Worm (Caenorhabditis elegans) whole organism, early embryonic: ENCODE measurements around the gene mrpl-40.

Source experiments
- ama-1 ChIP-seq: fragments of 150-350 bp; optimal IDR thresholded peaks from 2 replicates; lab custom pipeline; 2014
- scrt-1 ChIP-seq: fragments of 200-800 bp; sonication (Bioruptor generic); IDR thresholded peaks from 2 replicates; pipeline ENCODE4 v1.3.6; 2022; ENCODE audit warnings: missing genetic modification characterization, missing compliant biosample characterization

ce11 chrIII:66160-66559 lies 21.2 kb upstream of the mrpl-40 start, which contains the start of gene pck-1:
- TF ChIP-seq scrt-1 (GFP tag; lab: Robert Waterston, UW) (no peak), ama-1 (no peak)
